Fruit fly (Drosophila melanogaster): ENCODE measurements around the gene sni.

Gene sni

DNA sequence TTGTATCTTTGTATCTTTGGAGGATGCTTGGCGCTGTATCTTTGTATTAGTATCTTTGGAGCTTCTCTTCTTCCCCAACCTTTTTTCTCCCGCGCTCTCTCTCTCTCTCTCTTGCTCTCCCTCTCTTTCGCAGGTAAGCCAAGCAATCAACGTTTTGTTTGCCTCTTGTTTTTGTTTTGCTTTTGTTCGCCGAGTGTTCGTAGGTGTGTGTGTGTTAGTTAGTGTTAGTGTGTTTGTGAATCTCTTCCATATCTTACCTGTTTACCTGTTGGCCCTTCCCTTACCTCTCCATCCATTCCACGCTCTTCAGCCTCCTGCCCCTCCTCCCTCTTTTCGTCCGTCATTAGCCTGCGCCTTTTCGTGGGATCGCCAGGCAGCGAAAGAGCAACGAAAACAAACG lies 29.8 kb downstream of the sni start:
- TF ChIP-seq Mnt (GFP tag; optimal IDR thresholded peaks at IDR 0.05) (no peak), CG1620 (GFP tag; optimal IDR thresholded peaks at IDR 0.05) (no peak), CG12768 (GFP tag; optimal IDR thresholded peaks at IDR 0.05) (no peak), CG14711 (tag; optimal IDR thresholded peaks at IDR 0.05) (no peak), pad (GFP tag; optimal IDR thresholded peaks at IDR 0.05) (no peak), CG11617 (GFP tag; optimal IDR thresholded peaks at IDR 0.05) (no peak), cnc (optimal IDR thresholded peaks at IDR 0.05) (no peak), tj (GFP tag; optimal IDR thresholded peaks at IDR 0.05) (no peak), Crg-1 (GFP tag; optimal IDR thresholded peaks at IDR 0.05) (no peak), Clk (GFP tag; optimal IDR thresholded peaks at IDR 0.05) (no peak), CG33017 (tag; optimal IDR thresholded peaks at IDR 0.05) (no peak), Hr96 (GFP tag; optimal IDR thresholded peaks at IDR 0.05) (no peak), cic (GFP tag; optimal IDR thresholded peaks at IDR 0.05) (no peak), ovo (GFP tag; optimal IDR thresholded peaks at IDR 0.05) (no peak), kay (GFP tag; ENCODE audit: borderline replicate concordance) (no peak), CG7045 (GFP tag; optimal IDR thresholded peaks at IDR 0.05) (no peak)

DNA sequence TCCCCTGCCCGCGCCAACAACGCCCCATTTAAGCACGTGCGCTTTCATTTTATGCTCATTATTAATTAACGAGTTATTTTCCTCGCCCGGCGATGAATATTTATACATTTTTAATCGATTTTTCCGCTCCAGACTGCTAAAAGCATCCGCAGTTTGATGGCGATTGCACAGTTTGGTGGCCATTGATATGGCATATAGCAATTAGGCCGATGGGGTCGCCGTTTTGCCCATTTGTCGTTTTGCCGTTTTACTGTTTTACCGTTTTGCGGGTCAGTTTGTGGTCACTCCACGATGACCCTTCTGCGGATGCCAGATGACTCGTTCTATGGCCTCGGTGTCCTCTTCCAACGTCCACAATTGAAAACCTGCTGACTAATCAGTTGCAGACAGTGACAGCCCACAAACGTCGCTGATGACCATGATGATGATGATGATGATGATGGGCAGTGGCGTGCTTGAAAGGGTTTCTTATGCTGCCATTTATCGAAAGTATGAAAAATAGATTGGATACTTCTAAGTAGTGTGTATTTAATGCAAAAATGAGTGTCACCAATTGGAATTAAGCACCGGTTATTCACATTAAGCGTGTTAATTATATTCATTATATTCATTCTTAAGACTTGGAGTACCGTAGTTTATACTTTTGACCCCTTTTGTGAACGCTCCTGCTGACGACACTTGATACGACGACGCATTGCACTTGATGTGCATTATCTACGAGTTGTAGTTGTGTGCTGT lies 31.9 kb downstream of the sni start:
- TF ChIP-seq tj (GFP tag; optimal IDR thresholded peaks at IDR 0.05): peak; percentile 78
- TF ChIP-seq ovo (GFP tag; optimal IDR thresholded peaks at IDR 0.05): peak; percentile 13
- no peak for TF ChIP-seq Clk (GFP tag; optimal IDR thresholded peaks at IDR 0.05)
- no peak for TF ChIP-seq toe (GFP tag; optimal IDR thresholded peaks at IDR 0.05)
- no peak for TF ChIP-seq CG5204 (GFP tag; optimal IDR thresholded peaks at IDR 0.05)
- no peak for TF ChIP-seq CG14711 (tag; optimal IDR thresholded peaks at IDR 0.05)
- TF ChIP-seq Crg-1 (GFP tag; optimal IDR thresholded peaks at IDR 0.05): no peak
- TF ChIP-seq Hr96 (GFP tag; optimal IDR thresholded peaks at IDR 0.05): no peak
- TF ChIP-seq CG1620 (GFP tag; optimal IDR thresholded peaks at IDR 0.05): no peak
- no peak for TF ChIP-seq cic (GFP tag; optimal IDR thresholded peaks at IDR 0.05)
- no peak for TF ChIP-seq CG12768 (GFP tag; optimal IDR thresholded peaks at IDR 0.05)
- no peak for TF ChIP-seq pad (GFP tag; optimal IDR thresholded peaks at IDR 0.05)
- no peak for TF ChIP-seq kay (GFP tag; ENCODE audit: borderline replicate concordance)
- no peak for TF ChIP-seq Mnt (GFP tag; optimal IDR thresholded peaks at IDR 0.05)
- no peak for TF ChIP-seq cnc (optimal IDR thresholded peaks at IDR 0.05)
- TF ChIP-seq CG7101 (tag; optimal IDR thresholded peaks at IDR 0.05): peak; percentile 49
- TF ChIP-seq bab1 (GFP tag; optimal IDR thresholded peaks at IDR 0.05): no peak
- no peak for TF ChIP-seq CG33017 (tag; optimal IDR thresholded peaks at IDR 0.05)
- TF ChIP-seq CG11617 (GFP tag; optimal IDR thresholded peaks at IDR 0.05): peak; percentile 31
- no peak for TF ChIP-seq CG7045 (GFP tag; optimal IDR thresholded peaks at IDR 0.05)

DNA sequence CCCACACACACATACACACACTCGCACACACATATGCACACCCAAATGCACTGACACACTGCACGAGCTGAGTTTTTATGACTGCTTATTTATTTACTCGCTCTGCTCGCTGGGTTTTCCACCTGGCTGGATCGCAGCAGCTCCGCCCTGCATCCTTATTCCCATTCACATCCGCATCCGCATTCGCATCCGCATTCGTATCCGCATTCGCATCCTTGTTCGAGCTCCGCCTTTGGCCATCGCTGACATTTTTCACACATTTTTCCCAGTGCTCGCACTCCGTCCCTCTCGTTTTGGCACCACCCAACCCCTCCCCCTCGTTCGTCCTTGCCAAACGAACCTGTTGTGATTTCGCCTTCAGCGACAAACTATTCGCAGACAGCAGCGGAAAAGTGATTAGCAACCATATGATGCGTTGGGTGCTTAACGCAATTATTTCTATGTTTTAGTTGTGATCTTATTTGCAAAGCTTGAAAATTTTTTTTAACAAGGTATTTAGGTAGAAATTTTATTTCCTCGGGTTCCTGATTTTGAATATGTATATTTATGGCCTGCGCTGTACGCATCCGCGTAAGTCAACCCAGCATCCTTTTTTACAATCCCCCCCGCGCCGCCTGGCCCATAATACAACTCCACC lies 32.6 kb downstream of the sni start:
- TF ChIP-seq toe (GFP tag; optimal IDR thresholded peaks at IDR 0.05) (no peak), CG1620 (GFP tag; optimal IDR thresholded peaks at IDR 0.05) (no peak), CG14711 (tag; optimal IDR thresholded peaks at IDR 0.05) (peak; percentile 4), ovo (GFP tag; optimal IDR thresholded peaks at IDR 0.05) (no peak), Crg-1 (GFP tag; optimal IDR thresholded peaks at IDR 0.05) (no peak), pad (GFP tag; optimal IDR thresholded peaks at IDR 0.05) (no peak), CG11617 (GFP tag; optimal IDR thresholded peaks at IDR 0.05) (no peak), CG5204 (GFP tag; optimal IDR thresholded peaks at IDR 0.05) (peak; percentile 6), CG33017 (tag; optimal IDR thresholded peaks at IDR 0.05) (no peak), CG7045 (GFP tag; optimal IDR thresholded peaks at IDR 0.05) (peak; percentile 24), kay (GFP tag; ENCODE audit: borderline replicate concordance) (no peak), tj (GFP tag; optimal IDR thresholded peaks at IDR 0.05) (no peak), Clk (GFP tag; optimal IDR thresholded peaks at IDR 0.05) (peak; percentile 16), Hr96 (GFP tag; optimal IDR thresholded peaks at IDR 0.05) (peak; percentile 23), CG12768 (GFP tag; optimal IDR thresholded peaks at IDR 0.05) (peak; percentile 24), bab1 (GFP tag; optimal IDR thresholded peaks at IDR 0.05) (no peak), CG7101 (tag; optimal IDR thresholded peaks at IDR 0.05) (peak; percentile 36), cic (GFP tag; optimal IDR thresholded peaks at IDR 0.05) (no peak), cnc (optimal IDR thresholded peaks at IDR 0.05) (no peak), Mnt (GFP tag; optimal IDR thresholded peaks at IDR 0.05) (no peak)

DNA sequence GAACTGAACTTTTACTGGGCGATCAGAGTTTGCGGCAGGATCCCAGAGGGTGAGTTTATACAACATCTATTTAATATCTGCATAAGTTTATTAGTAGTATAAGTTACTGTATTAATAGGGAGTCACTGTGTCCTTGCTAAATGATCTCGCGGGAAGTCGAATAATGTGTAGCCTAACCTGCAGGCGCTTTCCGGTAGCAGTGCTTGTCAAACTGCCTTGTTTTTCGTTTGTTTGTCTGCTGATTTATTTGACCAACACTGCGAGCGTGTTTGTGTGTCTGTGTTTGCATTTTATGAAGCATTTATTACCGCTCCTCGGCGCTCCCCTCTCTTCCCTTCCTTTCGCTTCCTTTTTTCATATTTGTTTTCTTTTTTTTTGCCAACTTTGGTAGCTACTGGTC lies 33.2 kb downstream of the sni start:
- no peak for TF ChIP-seq CG14711 (tag; optimal IDR thresholded peaks at IDR 0.05)
- no peak for TF ChIP-seq bab1 (GFP tag; optimal IDR thresholded peaks at IDR 0.05)
- TF ChIP-seq Hr96 (GFP tag; optimal IDR thresholded peaks at IDR 0.05): no peak
- no peak for TF ChIP-seq CG5204 (GFP tag; optimal IDR thresholded peaks at IDR 0.05)
- TF ChIP-seq cic (GFP tag; optimal IDR thresholded peaks at IDR 0.05): no peak
- no peak for TF ChIP-seq CG7045 (GFP tag; optimal IDR thresholded peaks at IDR 0.05)

DNA sequence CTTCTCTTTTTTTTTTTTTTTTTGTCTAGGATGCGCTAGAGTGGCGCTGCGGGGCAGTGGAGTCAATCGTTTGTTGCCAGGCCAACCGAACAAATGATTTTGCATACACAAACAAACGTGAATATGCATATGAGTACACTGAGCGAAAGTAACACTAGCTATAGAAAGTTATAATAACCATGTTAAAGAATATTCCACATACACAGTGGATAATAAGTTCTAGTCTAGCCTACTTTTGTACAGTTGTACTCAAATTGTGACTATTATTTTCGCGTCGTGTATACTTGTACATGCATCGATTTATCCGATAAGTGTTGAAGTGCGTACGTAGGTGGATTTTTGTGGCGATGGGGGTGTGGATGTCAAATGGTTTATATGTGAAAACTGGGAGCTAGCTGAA lies 36.8 kb downstream of the sni start:
- no peak for TF ChIP-seq ovo (GFP tag; optimal IDR thresholded peaks at IDR 0.05)
- TF ChIP-seq CG12768 (GFP tag; optimal IDR thresholded peaks at IDR 0.05): no peak
- no peak for TF ChIP-seq kay (GFP tag; ENCODE audit: borderline replicate concordance)
- TF ChIP-seq CG7045 (GFP tag; optimal IDR thresholded peaks at IDR 0.05): no peak

DNA sequence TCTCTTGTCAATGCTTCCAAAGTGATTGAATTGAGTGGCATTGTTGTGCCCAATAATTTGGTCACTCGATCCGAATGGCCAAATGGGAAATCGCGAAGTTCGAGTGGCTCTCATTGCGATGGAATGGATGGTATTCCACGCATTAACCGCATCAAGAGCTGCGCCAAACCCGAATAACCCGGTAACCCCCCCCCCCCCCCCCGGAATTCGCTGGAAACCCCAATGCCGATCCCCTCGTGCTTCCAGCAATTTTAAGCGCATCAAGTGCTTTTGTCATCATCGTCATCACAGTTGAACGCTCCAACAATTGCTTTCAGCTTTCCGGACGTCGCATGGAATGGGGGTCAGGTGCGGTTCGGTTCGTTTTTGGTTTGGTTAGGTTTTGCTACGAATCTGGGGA lies 37.3 kb downstream of the sni start:
- TF ChIP-seq CG11617 (GFP tag; optimal IDR thresholded peaks at IDR 0.05): no peak
- TF ChIP-seq CG1620 (GFP tag; optimal IDR thresholded peaks at IDR 0.05): no peak

All from whole organism, adult.